Fruit fly (Drosophila melanogaster): ENCODE measurements around the gene CG14174.

DNA sequence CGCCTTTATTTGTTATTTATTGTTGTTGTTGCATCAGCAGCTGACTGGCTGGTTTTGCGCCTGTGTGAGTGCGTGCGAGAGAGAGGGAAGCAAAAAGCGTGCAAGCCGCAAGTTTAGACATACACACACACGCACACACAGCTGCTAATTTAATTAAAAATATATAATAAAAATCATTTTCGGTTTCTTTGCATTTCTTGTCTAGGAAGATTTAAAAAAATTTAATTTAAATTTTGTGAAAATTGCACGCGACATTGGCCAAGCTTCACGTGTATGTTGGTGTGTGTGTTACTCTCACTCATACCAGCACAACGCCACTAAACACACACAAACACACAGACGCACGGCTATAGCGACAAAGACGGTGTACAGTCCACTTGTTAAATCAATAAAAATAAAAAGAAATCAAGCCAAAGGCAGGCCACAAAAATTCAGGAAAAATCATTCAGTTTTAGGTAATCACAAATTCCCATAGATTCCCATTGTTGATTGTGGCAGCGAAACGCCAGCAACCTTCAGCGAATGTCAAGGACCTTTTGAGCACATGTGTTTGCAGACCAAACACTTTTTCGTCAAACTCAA is 25.5 kb upstream of the CG14174 start:
- TF ChIP-seq CG8478 (optimal IDR thresholded peaks at IDR 0.05) (no peak), CTCF (optimal IDR thresholded peaks at IDR 0.05) (no peak)
